Fruit fly (Drosophila melanogaster): ENCODE results near the gene CG6508.

DNA sequence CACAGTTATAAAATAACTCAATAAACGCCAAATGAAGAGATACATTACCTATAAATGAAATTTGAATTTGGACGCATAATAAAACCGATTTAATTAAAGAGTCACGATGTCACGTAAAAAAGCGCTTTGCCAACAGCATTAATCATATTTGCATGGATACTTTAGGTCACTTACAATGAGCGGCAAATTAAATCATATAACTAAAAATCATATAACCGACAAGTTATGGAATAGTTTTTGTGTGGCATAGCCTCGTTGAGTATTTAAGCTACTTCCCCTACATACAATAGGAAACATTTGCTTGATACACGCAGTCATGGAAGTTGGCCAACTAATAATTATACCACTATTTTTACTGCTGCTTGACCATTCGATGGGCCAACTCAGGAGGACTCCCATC is at the start of gene CG6508:
- no peak for TF ChIP-seq CTCF (optimal IDR thresholded peaks at IDR 0.05)
- no peak for TF ChIP-seq CG8478 (optimal IDR thresholded peaks at IDR 0.05)
